Worm (Caenorhabditis elegans) whole organism, L2 larva: ENCODE results near the gene hach-1.

Experiments
- C34F6.9 ChIP-seq: fragments of 150-350 bp; optimal IDR thresholded peaks from 2 replicates; lab custom pipeline; 2014; ENCODE audit warnings: missing biosample characterization, missing genetic modification characterization
- F13H6.1 ChIP-seq: sonication (generic microtip); optimal IDR thresholded peaks from 2 replicates; lab custom pipeline; 2016; ENCODE audit warnings: missing genetic modification characterization, missing compliant biosample characterization
- R02D3.7 ChIP-seq: fragments of 150-350 bp; optimal IDR thresholded peaks from 2 replicates; lab custom pipeline; 2014; ENCODE audit warnings: missing biosample characterization, missing genetic modification characterization
- Y55F3AM.14 ChIP-seq: fragments of 200-800 bp; sonication (Bioruptor generic); optimal IDR thresholded peaks from 2 replicates; lab custom pipeline; 2018; ENCODE audit warnings: mild to moderate bottlenecking, missing genetic modification characterization, missing compliant biosample characterization
- alr-1 ChIP-seq: fragments of 150-350 bp; optimal IDR thresholded peaks from 2 replicates; lab custom pipeline; 2014; ENCODE audit warnings: missing biosample characterization, missing genetic modification characterization
- blmp-1 ChIP-seq: sonication (generic microtip); optimal IDR thresholded peaks from 2 replicates; lab custom pipeline; 2017; ENCODE audit warnings: missing genetic modification characterization, mild to moderate bottlenecking, missing compliant biosample characterization, antibody characterized with exemption, moderate library complexity; ENCODE audit not compliant: insufficient read depth
- ceh-16 ChIP-seq: fragments of 150-350 bp; optimal IDR thresholded peaks from 2 replicates; lab custom pipeline; 2014; ENCODE audit warnings: missing biosample characterization, missing genetic modification characterization
- crh-2 ChIP-seq: sonication (generic microtip); optimal IDR thresholded peaks from 2 replicates; lab custom pipeline; 2017; ENCODE audit warnings: missing biosample characterization, missing genetic modification characterization
- dmd-4 ChIP-seq: sonication (generic microtip); optimal IDR thresholded peaks from 2 replicates; lab custom pipeline; 2017; ENCODE audit warnings: missing biosample characterization, missing genetic modification characterization
- egl-27 ChIP-seq: sonication (generic microtip); optimal IDR thresholded peaks from 3 replicates; lab custom pipeline; 2017; ENCODE audit warnings: missing biosample characterization, missing genetic modification reagents, missing genetic modification characterization
- elt-1 ChIP-seq: fragments of 150-350 bp; optimal IDR thresholded peaks from 2 replicates; lab custom pipeline; 2014; ENCODE audit warnings: missing biosample characterization, missing genetic modification characterization
- elt-3 ChIP-seq: sonication (generic microtip); optimal IDR thresholded peaks from 2 replicates; lab custom pipeline; 2017; ENCODE audit warnings: missing biosample characterization, missing genetic modification characterization
- fos-1 ChIP-seq: fragments of 150-350 bp; optimal IDR thresholded peaks from 2 replicates; lab custom pipeline; 2014; ENCODE audit warnings: missing biosample characterization, missing genetic modification characterization
- gmeb-1 ChIP-seq: fragments of 150-350 bp; optimal IDR thresholded peaks from 2 replicates; lab custom pipeline; 2014; ENCODE audit warnings: missing biosample characterization, missing genetic modification characterization
- lin-13 ChIP-seq: fragments of 150-350 bp; optimal IDR thresholded peaks from 2 replicates; lab custom pipeline; 2014; ENCODE audit warnings: missing biosample characterization, missing genetic modification reagents, missing genetic modification characterization
- lin-39 ChIP-seq: fragments of 150-350 bp; optimal IDR thresholded peaks from 2 replicates; lab custom pipeline; 2014; ENCODE audit warnings: missing biosample characterization, missing genetic modification reagents, missing genetic modification characterization
- lsy-2 ChIP-seq, 2 experiments: fragments of 150-350 bp in 1 of 2; sonication (generic microtip) in 1 of 2; optimal IDR thresholded peaks; 2 replicates each; lab custom pipeline; 2014 to 2017; ENCODE audit warnings: missing biosample characterization in 2 of 2, missing genetic modification characterization in 2 of 2
- mbf-1 ChIP-seq: sonication (generic microtip); optimal IDR thresholded peaks from 2 replicates; lab custom pipeline; 2017; ENCODE audit warnings: missing biosample characterization, missing genetic modification characterization
- mdl-1 ChIP-seq, 2 experiments: fragments of 150-350 bp in 1 of 2; sonication (generic microtip) in 1 of 2; optimal IDR thresholded peaks; 2 replicates each; lab custom pipeline; 2017; ENCODE audit warnings: missing biosample characterization in 2 of 2, missing genetic modification characterization in 2 of 2
- nhr-11 ChIP-seq: fragments of 150-350 bp; optimal IDR thresholded peaks from 2 replicates; lab custom pipeline; 2014; ENCODE audit warnings: missing biosample characterization, missing genetic modification characterization
- nhr-12 ChIP-seq: fragments of 150-350 bp; optimal IDR thresholded peaks from 2 replicates; lab custom pipeline; 2014; ENCODE audit warnings: missing biosample characterization, missing genetic modification characterization
- nhr-129 ChIP-seq: fragments of 150-350 bp; optimal IDR thresholded peaks from 2 replicates; lab custom pipeline; 2014; ENCODE audit warnings: missing biosample characterization, missing genetic modification characterization
- nhr-21 ChIP-seq: fragments of 150-350 bp; optimal IDR thresholded peaks from 2 replicates; lab custom pipeline; 2014; ENCODE audit warnings: missing biosample characterization, missing genetic modification characterization
- nhr-23 ChIP-seq: fragments of 150-350 bp; optimal IDR thresholded peaks from 2 replicates; lab custom pipeline; 2014; ENCODE audit warnings: missing biosample characterization, missing genetic modification reagents, missing genetic modification characterization
- nhr-237 ChIP-seq: fragments of 150-350 bp; optimal IDR thresholded peaks from 2 replicates; lab custom pipeline; 2014; ENCODE audit warnings: missing biosample characterization, missing genetic modification characterization
- nhr-25 ChIP-seq: fragments of 150-350 bp; sonication (generic microtip); optimal IDR thresholded peaks from 3 replicates; lab custom pipeline; 2014; ENCODE audit warnings: missing biosample characterization, missing genetic modification characterization
- nhr-6 ChIP-seq: fragments of 150-350 bp; optimal IDR thresholded peaks from 2 replicates; lab custom pipeline; 2014; ENCODE audit warnings: missing biosample characterization, missing genetic modification characterization
- nhr-77 ChIP-seq: fragments of 150-350 bp; optimal IDR thresholded peaks from 2 replicates; lab custom pipeline; 2014; ENCODE audit warnings: missing biosample characterization, missing genetic modification characterization
- peb-1 ChIP-seq: fragments of 150-350 bp; optimal IDR thresholded peaks from 2 replicates; lab custom pipeline; 2014; ENCODE audit warnings: missing biosample characterization, missing genetic modification characterization
- sem-4 ChIP-seq: fragments of 150-350 bp; optimal IDR thresholded peaks from 2 replicates; lab custom pipeline; 2014; ENCODE audit warnings: missing biosample characterization, missing genetic modification reagents, missing genetic modification characterization
- skn-1 ChIP-seq: sonication (generic microtip); optimal IDR thresholded peaks from 2 replicates; lab custom pipeline; 2017; ENCODE audit warnings: missing biosample characterization, missing genetic modification characterization
- sma-3 ChIP-seq: sonication (generic microtip); optimal IDR thresholded peaks from 2 replicates; lab custom pipeline; 2016; ENCODE audit warnings: missing genetic modification reagents, missing genetic modification characterization, missing compliant biosample characterization
- sma-9 ChIP-seq, 2 experiments: fragments of 150-350 bp in 1 of 2; sonication (generic microtip) in 1 of 2; optimal IDR thresholded peaks; 2 replicates each; lab custom pipeline; 2014 to 2016; ENCODE audit warnings: missing genetic modification characterization in 2 of 2, mild to moderate bottlenecking in 1 of 2, missing biosample characterization in 1 of 2, missing compliant biosample characterization in 1 of 2, missing genetic modification reagents in 1 of 2, moderate library complexity in 1 of 2
- snpc-4 ChIP-seq: fragments of 150-350 bp; optimal IDR thresholded peaks from 2 replicates; lab custom pipeline; 2014; ENCODE audit warnings: missing biosample characterization, missing genetic modification characterization
- unc-55 ChIP-seq: fragments of 150-350 bp; sonication (generic microtip); optimal IDR thresholded peaks from 3 replicates; lab custom pipeline; 2014; ENCODE audit warnings: missing biosample characterization, missing genetic modification reagents, missing genetic modification characterization
- zag-1 ChIP-seq: fragments of 150-350 bp; optimal IDR thresholded peaks from 2 replicates; lab custom pipeline; 2014; ENCODE audit warnings: missing biosample characterization, missing genetic modification characterization
- ztf-1 ChIP-seq: fragments of 200-800 bp; sonication (Bioruptor generic); conservative IDR thresholded peaks from 2 replicates; pipeline ENCODE4 v1.3.6; 2022; ENCODE audit warnings: missing genetic modification characterization, missing compliant biosample characterization
- ztf-11 ChIP-seq: sonication (generic microtip); optimal IDR thresholded peaks from 2 replicates; lab custom pipeline; 2017; ENCODE audit warnings: missing biosample characterization, missing genetic modification characterization

Gene hach-1

DNA sequence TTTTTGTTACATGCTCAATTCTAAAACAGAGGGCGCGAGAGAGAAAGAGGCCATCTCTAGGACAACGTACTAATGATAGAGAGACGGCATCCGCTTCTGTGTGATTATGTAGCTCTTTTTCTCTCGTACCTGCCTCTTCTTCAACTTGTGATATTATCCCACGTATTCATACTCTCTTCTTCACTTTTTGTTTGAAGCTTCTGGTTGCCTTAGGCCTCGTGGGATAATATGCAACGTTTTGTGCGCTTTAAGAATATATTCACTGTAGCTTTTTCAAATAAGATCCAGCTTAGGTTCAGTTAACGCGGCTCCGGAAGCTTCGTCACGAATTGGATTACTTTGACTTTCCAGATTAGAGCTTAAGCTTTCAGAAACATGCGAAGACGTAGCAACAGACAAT lies 27.5 kb downstream of the hach-1 start, which contains the start of the genes F56D2.8 and uev-2:
F56D2.8 (minus strand) TSS at position 101 of the 400 bp plus-strand sequence.
uev-2 (plus strand) TSS at position 360 of the 400 bp plus-strand sequence.
- TF ChIP-seq skn-1 (tag; lab: Kevin White, UChicago) (no peak), egl-27 (tag; lab: Kevin White, UChicago) (no peak), elt-3 (tag; lab: Kevin White, UChicago) (no peak), nhr-12 (tag; lab: Kevin White, UChicago) (no peak), peb-1 (tag; lab: Kevin White, UChicago) (no peak), nhr-237 (tag; lab: Kevin White, UChicago) (no peak)

- no peak for TF ChIP-seq blmp-1
- no peak for TF ChIP-seq ceh-16
- no peak for TF ChIP-seq nhr-21 (tag; lab: Kevin White, UChicago)
- no peak for TF ChIP-seq gmeb-1 (tag; lab: Kevin White, UChicago)
- no peak for TF ChIP-seq alr-1 (tag; lab: Kevin White, UChicago)
Observed at ce11 chrIII:5584647-5585046, 29.4 kb downstream of the hach-1 start, which contains the start of gene F56D2.3. Gene F56D2.3 (plus strand): TSS chrIII:5584947.

- TF ChIP-seq C34F6.9 (tag; lab: Kevin White, UChicago), result no peak
- TF ChIP-seq nhr-237 (tag; lab: Kevin White, UChicago), result no peak
- no peak for TF ChIP-seq Y55F3AM.14 (GFP tag; lab: Kevin White, UChicago)
- no peak for TF ChIP-seq crh-2 (tag; lab: Kevin White, UChicago)
- TF ChIP-seq fos-1 (tag; lab: Kevin White, UChicago), result no peak
- no peak for TF ChIP-seq ztf-11
- TF ChIP-seq R02D3.7 (tag; lab: Kevin White, UChicago), result no peak
- no peak for TF ChIP-seq nhr-11
- no peak for TF ChIP-seq nhr-12 (tag; lab: Kevin White, UChicago)
- no peak for TF ChIP-seq nhr-77 (tag; lab: Kevin White, UChicago)
- no peak for TF ChIP-seq F13H6.1 (tag; lab: Kevin White, UChicago)
- TF ChIP-seq, all 48 proteins: peak for 0
Observed at ce11 chrIII:5585711-5586110, 30.5 kb downstream of the hach-1 start.

ce11 chrIII:5586925-5587324 lies 31.7 kb downstream of the hach-1 start, which contains the start of gene F56D2.2:
Gene F56D2.2 (plus strand): TSS chrIII:5587263.
- peak; percentile 60 for TF ChIP-seq unc-55 (GFP tag; lab: Kevin White, UChicago)
- TF ChIP-seq fos-1 (tag; lab: Kevin White, UChicago), result no peak
- no peak for TF ChIP-seq nhr-6
- peak in 1 of 2 experiments; percentile 35 for TF ChIP-seq lsy-2 (tag; optimal IDR thresholded peaks at IDR 0.05; lab: Kevin White, UChicago)
- TF ChIP-seq nhr-129 (tag; lab: Kevin White, UChicago), result peak; percentile 4
- peak; percentile 74 for TF ChIP-seq gmeb-1 (tag; lab: Kevin White, UChicago)

- TF ChIP-seq ztf-1 (GFP tag; lab: Robert Waterston, UW), result no peak
- no peak for TF ChIP-seq nhr-23 (tag; lab: Kevin White, UChicago)
- no peak for TF ChIP-seq nhr-21 (tag; lab: Kevin White, UChicago)
- no peak for TF ChIP-seq sem-4
- no peak for TF ChIP-seq nhr-77 (tag; lab: Kevin White, UChicago)
- no peak for TF ChIP-seq unc-55 (GFP tag; lab: Kevin White, UChicago)
- no peak for TF ChIP-seq crh-2 (tag; lab: Kevin White, UChicago)
- TF ChIP-seq nhr-25 (tag; lab: Kevin White, UChicago), result no peak
- no peak for TF ChIP-seq R02D3.7 (tag; lab: Kevin White, UChicago)
- TF ChIP-seq alr-1 (tag; lab: Kevin White, UChicago), result no peak
Observed at ce11 chrIII:5588746-5589145, 33.5 kb downstream of the hach-1 start.

DNA sequence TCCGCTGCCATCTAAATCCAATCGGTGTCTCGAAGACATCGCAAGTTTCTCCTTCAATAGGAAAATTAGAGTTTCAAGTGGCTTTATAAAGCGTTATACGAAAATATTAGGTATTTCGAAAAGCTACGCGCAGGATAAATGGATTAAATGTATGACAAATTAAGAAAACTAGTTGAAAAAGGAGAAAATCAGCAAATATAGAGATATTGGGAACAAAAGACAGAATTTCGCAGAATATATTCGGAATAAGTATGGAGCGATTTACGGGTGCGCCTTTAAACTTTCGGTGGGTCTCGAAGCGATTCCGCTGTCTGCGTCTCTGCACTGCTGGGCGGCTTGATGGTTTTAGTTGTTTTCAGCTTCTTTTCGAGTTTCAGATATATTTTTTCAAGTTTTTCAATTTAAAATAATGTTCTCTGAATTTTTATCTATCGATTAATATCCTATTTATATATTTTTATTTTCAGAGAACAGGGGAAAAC lies 36.5 kb downstream of the hach-1 start, which contains the start of the genes ddx-15 and ucr-1:
ddx-15 (minus strand) TSS at position 51 of the 482 bp plus-strand sequence.
ucr-1 (plus strand) TSS at position 468 of the 482 bp plus-strand sequence.
- TF ChIP-seq alr-1 (tag; lab: Kevin White, UChicago) (no peak), nhr-23 (tag; lab: Kevin White, UChicago) (no peak), mdl-1 (tag; optimal IDR thresholded peaks at IDR 0.05; lab: Kevin White, UChicago) (no peak), lin-13 (GFP tag; lab: Kevin White, UChicago) (peak; percentile 77), elt-1 (no peak), blmp-1 (peak; percentile 33), nhr-25 (tag; lab: Kevin White, UChicago) (peak; percentile 23), nhr-129 (tag; lab: Kevin White, UChicago) (peak; percentile 28), lin-39 (tag; lab: Kevin White, UChicago) (no peak), egl-27 (tag; lab: Kevin White, UChicago) (no peak), Y55F3AM.14 (GFP tag; lab: Kevin White, UChicago) (no peak), elt-3 (tag; lab: Kevin White, UChicago) (no peak), ztf-1 (GFP tag; lab: Robert Waterston, UW) (no peak), dmd-4 (no peak), F13H6.1 (tag; lab: Kevin White, UChicago) (peak; percentile 6), sma-9 (GFP tag; optimal IDR thresholded peaks at IDR 0.05; lab: Kevin White, UChicago) (peak; percentile 38), sma-9 (tag; optimal IDR thresholded peaks at IDR 0.05; lab: Kevin White, UChicago) (no peak), nhr-11 (no peak), C34F6.9 (tag; lab: Kevin White, UChicago) (peak; percentile 84), lsy-2 (tag; optimal IDR thresholded peaks at IDR 0.05; lab: Kevin White, UChicago) (peak; percentile 29 to 85), ceh-16 (peak; percentile 4), sma-3 (GFP tag; lab: Kevin White, UChicago) (peak; percentile 57), snpc-4 (tag; lab: Kevin White, UChicago) (peak; percentile 17), gmeb-1 (tag; lab: Kevin White, UChicago) (peak; percentile 80), unc-55 (GFP tag; lab: Kevin White, UChicago) (peak; percentile 89), zag-1 (tag; lab: Kevin White, UChicago) (no peak), fos-1 (tag; lab: Kevin White, UChicago) (peak; percentile 17), mbf-1 (no peak)
